Worm (Caenorhabditis elegans) whole organism, mixed stage, embryonic: ENCODE measurements around the gene Y65A5A.1.

Source experiments
- snpc-4 ChIP-seq: fragments of 150-350 bp; optimal IDR thresholded peaks from 2 replicates; lab custom pipeline; 2014; ENCODE audit warnings: missing biosample characterization, missing genetic modification characterization
- tbx-8 ChIP-seq: fragments of 200-800 bp; sonication (Bioruptor generic); optimal IDR thresholded peaks from 2 replicates; lab custom pipeline; 2018; ENCODE audit warnings: mild to moderate bottlenecking, missing genetic modification characterization, moderate library complexity, missing compliant biosample characterization
- unc-62 ChIP-seq: fragments of 150-350 bp; optimal IDR thresholded peaks from 2 replicates; lab custom pipeline; 2014; ENCODE audit warnings: missing biosample characterization, missing genetic modification reagents, missing genetic modification characterization

DNA sequence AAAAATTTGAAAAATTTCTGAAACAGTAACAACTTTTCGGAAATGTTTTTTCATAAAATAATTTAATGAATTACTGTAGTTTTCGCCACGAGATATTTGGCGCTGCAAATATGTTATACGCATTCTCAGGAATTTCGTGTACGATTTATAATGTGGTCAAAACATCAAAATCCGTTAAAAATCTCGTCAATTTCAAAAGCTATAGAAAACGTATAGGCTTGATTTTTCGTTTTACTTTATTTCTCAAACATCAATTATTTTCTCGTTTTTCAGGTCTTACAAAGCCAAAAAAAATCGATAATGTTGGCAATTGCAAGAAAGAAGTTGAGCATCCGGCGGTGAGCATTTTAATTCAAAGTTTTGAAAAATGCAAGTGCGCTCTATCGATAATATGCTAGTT lies 43.3 kb upstream of the Y65A5A.1 start, which contains the start of gene dlc-4:
- TF ChIP-seq unc-62 (GFP tag; lab: Kevin White, UChicago) (no peak), snpc-4 (no peak), tbx-8 (no peak)
